Fruit fly (Drosophila melanogaster): ENCODE results near the gene CG13287.

Gene CG13287

DNA sequence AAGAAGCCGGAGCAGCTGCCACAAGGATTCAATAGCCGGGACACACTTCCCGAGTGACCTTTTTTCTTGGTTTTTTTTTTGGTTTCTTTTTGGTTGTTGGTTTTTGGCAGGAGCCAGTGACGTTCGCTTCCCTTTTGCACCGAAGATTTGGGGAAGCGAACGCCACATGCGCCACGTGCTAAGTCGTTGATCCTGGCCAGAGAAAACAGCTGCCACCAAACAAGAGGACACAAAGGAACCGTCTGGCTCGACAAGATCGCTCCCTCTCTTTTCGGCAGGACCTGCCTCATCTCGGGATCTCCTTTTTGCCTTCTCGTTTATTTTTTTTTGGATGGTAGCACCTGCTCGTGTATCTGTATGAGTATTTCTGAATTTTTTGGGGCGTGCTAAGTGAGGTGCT lies 23.1 kb upstream of the CG13287 start:
- no peak for TF ChIP-seq CG17801 (GFP tag; optimal IDR thresholded peaks at IDR 0.05; ENCODE audit: partially characterized antibody)

DNA sequence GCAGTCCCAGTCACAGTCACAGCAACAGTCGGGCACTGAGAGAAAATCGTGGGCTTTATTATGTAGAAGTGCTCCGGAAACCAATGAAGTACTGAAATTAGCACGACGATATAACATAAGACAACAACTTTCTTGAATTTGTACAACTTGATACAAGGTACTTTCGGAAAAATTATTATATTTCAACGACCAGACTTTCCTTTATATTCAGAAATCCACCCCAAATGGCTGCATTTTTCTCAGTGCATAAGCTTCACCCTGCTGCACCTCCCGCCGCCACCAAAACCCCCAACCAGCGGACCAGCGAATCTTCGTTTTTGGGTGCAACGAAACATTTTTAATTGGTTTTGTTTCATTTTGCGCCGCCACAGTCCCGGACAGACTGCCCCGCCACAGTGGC lies 19.1 kb upstream of the CG13287 start:
- no peak for TF ChIP-seq CG17801 (GFP tag; optimal IDR thresholded peaks at IDR 0.05; ENCODE audit: partially characterized antibody)

DNA sequence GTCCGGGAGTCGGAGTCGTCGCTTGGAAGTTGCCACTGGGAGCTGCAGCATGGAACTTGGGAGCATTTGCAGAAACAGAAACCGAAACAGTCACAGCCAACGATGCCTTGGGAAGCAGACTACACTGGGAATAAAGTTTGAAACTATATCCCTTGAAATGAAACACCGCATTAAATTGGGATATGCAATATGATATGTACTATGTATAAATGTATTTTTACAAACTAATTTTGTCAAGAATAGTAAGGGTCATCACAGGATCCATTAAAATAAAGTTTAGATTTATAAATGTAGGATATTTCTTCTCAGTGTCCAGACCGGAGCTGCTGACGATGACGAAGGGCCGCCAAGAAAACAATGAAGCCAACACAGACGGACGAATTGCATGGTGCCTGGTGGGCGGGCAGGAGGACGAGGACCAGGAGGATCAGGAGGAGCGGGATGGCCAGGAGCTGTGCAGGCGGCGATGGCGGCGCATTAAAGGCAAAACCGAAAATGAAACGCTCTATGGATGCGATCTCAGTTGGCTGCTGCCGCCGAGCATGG lies 18.2 kb upstream of the CG13287 start:
- TF ChIP-seq CG17801 (GFP tag; optimal IDR thresholded peaks at IDR 0.05; ENCODE audit: partially characterized antibody): no peak

DNA sequence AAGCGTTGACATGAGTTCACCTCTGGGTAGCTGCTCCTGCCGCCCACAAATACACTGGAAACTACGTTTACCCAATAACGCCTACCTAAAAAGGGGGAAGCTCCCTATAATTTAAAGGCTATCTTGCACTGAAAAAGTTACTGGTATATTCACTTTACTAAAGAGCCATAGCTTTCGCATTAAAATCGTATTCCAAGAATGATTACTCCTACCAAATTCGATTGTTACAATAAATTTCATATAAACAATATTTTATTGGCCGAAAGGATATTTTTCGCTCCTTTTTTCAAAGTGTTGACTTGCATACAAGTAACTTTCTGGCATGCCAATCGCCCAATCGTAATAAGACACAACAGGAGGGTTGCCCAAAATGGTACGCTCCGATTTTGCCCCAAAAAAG lies 15.2 kb upstream of the CG13287 start:
- no peak for TF ChIP-seq CG17801 (GFP tag; optimal IDR thresholded peaks at IDR 0.05; ENCODE audit: partially characterized antibody)

DNA sequence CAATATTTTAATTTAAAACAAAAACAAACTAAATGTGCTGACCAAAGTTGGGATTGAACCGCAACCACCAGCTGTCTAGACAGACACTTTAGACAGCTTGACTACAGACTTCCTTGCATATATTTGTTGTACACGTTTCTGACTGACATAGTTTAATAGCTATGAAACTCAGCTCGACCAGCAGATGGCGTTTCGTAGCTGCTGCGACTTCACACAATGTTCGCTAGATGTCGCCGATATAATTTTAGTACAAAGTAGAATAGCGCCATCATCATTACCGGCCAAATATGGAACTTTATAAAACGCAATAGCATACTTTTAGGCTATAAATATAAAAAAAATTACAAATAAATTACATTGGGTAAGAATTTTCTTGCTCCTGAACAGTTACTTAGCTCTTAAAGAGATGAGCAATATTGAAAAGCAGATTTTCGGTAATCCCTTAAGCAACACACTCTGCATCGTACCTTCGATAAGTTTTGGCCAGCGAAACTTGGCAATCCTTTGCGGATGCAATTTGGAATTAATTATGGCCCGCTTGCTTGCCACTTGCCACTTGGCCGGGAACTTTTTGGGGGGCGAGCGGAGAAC lies 12.4 kb upstream of the CG13287 start:
- peak; percentile 69 for TF ChIP-seq CG17801 (GFP tag; optimal IDR thresholded peaks at IDR 0.05; ENCODE audit: partially characterized antibody)

DNA sequence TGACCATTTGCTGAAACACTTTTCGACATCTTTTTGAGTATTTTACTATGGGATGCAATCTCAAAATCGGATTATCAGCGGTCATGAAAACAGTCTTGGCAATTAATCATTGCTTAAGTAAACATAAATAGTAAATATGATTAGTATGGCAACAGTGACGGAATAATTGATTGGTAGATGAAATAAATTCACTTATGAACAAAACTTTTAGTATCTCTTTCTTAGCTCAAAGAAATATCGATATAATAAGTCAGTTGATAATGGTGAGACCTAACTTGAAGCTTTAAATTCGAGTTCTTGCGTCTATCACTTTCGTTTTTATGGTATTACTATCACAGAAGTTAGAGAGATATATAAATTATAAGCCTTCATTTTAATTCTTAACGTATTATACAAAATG lies 10.9 kb upstream of the CG13287 start, which contains the start of gene CG5568:
TSS of gene CG5568 (plus strand) at position 301 of the 400 bp plus-strand sequence.
- no peak for TF ChIP-seq CG17801 (GFP tag; optimal IDR thresholded peaks at IDR 0.05; ENCODE audit: partially characterized antibody)

DNA sequence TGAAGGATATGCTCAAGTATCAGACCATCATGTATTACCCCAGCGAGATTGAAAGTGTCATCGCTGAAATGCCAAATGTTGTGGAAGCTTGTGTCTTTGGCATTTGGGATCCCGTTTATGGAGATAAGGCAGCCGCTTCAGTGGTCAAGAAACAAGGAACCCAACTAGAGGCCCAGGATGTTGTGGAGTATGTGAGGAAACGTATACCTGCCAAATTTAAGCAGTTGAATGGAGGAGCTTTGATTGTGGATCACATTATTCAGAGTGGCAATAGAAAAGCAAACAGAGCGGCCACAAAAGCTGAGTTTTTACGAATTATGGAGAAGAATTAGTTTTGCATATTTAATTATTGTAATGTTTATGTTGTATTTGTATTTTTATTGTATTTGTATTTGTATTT lies 9.1 kb upstream of the CG13287 start, which contains the start of gene CG18586:
TSS of gene CG18586 (plus strand) at position 301 of the 400 bp plus-strand sequence.
- no peak for TF ChIP-seq CG17801 (GFP tag; optimal IDR thresholded peaks at IDR 0.05; ENCODE audit: partially characterized antibody)

DNA sequence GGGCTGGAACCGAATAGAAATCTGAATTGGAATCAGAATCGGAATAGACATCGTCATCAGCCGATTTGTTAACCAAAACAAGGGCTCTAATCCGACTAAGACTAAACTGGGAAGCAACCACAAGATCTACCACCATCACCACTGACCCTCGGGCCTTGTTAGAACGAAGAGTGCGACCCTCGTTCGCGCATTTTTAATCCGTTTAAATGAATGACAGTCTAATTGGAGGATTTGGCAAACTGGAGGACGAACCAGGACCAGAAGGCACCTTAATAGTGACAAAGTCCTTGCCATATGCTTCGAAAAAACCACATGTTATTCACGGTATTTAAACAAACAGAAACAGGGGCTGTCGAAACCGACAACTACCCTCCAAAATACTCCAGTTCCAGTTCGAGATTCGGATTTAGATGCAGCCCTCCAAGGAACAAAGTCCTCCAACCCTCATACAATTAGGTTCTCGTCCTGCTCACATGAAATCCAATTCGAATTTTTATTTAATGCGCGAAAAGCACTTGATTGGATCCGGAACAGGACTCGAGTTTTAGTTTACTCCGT lies 3.3 kb upstream of the CG13287 start:
- no peak for TF ChIP-seq CG17801 (GFP tag; optimal IDR thresholded peaks at IDR 0.05; ENCODE audit: partially characterized antibody)

DNA sequence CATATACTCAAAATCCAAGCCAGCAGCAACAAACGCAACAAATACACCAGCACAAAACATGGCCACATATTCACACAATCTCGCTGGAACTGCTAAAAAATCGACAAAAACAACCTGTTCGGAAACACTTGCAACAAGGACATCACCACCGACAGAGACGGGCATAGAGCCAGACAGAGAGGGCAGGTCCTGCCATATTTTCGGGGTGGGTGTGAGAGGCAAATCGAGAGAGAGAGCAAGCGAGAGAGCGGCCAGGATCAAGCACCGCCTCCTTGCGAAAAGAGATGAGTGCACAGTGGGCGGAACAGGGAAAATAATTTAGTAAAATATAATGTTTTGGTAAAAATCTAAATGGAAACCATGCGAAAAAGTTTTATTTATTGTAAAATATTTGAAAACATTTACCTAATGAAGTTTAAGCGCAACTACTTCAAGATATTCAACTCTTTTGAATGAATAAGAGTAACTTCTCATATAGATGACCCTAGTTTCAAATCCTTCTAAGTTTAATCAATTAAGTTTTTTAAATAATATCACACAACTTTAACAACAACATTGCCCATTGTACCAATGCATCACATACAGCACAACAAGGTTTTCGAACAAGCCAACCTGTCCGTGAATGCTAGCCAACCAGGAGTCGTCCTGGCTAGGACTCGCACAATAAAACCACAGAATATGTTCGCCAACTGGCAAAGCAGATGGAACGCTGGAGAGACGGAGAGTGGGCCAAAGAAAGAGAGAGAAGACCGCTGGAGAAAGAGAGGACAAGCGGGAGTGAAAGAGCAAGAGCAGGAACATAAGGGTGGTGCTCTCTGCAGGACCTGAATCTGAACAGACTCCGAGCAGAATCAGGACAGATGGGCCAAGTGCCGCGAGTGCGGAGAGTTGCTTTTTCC lies 545 bp upstream of the CG13287 start:
- TF ChIP-seq CG17801 (GFP tag; optimal IDR thresholded peaks at IDR 0.05; ENCODE audit: partially characterized antibody): no peak

DNA sequence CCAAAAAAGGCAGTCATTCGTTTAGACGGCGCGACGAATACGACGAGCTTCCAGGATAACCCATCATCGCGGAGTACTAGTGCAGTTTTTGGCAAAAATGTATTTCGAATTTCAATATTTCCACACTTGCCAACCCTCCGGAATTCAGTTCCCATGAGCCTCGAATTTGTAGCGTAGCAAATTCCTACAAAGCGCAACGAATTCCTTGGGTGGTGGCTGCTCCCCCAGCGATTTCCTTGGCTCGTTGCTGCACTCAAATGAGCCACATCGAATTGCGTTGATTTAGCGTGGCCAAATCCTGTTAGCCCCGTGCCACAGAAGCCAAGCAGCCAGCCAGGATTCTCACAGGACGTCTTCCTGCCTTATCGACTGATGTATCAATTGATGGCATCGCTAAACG lies 2.6 kb downstream of the CG13287 start:
- no peak for TF ChIP-seq CG17801 (GFP tag; optimal IDR thresholded peaks at IDR 0.05; ENCODE audit: partially characterized antibody)

DNA sequence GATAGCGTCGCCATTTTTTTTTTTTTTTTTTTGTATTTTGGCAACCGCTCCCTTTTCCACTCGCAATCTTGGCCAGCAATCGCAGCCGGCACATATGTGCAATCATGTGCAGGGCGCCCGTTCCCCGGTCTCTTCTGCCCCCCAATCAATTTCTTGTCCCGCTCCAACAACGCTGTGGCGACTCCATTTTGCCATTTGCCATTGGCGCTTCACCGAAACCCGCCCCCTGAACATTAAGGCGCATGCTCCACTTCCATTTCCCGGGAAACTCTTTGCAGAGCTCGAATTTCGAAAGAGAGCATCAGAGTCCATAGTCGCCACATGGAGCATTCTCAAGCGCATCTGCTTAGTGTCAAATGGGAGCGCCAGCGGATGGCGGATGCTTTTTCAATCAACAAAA lies 9.0 kb downstream of the CG13287 start:
- no peak for TF ChIP-seq CG17801 (GFP tag; optimal IDR thresholded peaks at IDR 0.05; ENCODE audit: partially characterized antibody)

DNA sequence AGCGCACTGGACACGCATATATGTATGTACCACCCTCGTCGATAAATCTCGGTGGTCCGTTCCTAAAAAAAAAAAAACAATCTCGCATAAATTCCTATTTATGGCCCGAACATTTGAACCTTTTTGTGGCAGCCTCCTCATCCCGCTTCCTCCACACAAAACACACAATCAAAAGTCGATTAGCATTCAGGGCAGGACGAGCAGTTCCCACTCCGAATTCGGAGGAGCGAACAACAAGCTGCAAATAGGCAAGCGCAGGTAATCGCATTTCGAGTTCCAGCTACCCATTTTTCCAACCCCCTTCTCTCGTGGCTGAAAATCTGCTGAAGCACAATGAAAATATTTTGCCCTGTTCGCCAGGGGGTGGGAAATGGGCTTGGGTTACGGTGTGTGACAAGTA lies 9.7 kb downstream of the CG13287 start:
- TF ChIP-seq CG17801 (GFP tag; optimal IDR thresholded peaks at IDR 0.05; ENCODE audit: partially characterized antibody): no peak

DNA sequence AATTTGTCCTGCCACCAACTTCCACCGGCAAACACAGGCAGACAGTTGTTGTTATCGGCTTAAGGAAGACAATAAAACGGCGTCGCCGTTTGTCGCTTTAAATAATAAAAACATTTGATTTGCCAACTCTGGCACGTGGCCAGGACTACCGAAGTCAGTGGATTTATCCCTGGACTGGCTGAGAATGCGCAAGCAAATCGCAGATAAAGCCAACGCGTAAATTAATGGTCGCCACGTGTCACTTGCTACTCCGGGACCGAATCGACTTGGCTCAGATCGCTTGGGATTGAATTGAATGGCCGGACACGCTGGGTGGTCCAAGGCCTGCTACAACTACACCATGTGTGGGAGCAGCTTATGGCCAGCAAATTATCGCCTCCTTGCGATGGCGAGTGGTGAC lies 11.0 kb downstream of the CG13287 start:
- no peak for TF ChIP-seq CG17801 (GFP tag; optimal IDR thresholded peaks at IDR 0.05; ENCODE audit: partially characterized antibody)

DNA sequence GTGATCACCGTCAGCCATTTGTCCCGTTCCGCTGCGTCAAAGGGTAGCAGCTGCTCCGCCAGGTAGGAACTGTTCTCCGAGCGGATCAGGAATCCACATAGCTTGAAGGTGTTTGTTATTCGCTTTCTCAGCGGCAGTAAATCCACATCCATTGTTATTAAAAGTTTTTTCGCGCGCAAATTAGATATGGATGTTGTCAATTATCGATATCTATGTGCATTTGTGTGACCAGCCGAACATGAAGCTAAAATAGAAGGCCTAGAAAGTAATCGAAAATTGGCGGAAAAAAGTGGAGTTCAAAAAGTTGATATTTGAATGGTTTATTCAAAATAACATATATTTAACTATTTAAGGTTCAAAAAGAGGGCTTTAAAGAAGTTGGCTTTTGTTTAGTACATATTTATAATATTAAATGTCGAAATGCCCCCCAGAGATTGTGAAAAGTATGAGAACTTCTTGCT lies 15.2 kb downstream of the CG13287 start, which contains the start of the genes PolE2 and CG5592:
TSS of gene PolE2 (minus strand) at position 208 of the 461 bp plus-strand sequence.
TSS of gene CG5592 (plus strand) at position 411 of the 461 bp plus-strand sequence.
- TF ChIP-seq CG17801 (GFP tag; optimal IDR thresholded peaks at IDR 0.05; ENCODE audit: partially characterized antibody): no peak

DNA sequence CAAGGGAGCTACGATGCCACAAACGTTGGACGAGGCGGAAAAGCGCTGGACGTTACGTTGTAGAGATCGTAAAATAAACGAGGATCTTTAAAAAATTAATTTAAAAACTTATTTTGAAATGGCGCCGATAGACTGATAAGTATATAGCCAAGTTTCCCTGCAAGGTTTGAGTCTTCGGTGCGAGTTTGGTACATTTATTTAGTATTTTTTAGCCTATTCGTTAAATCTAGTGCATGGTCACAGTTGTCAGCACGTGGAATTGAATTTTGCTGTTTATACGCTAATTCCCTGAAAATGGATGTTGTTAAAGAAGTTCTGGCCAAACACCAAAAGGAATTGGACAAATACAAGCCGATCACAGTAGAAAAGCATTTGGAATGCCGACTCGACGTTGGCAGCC lies 17.2 kb downstream of the CG13287 start, which contains the start of gene CG32409:
TSS of gene CG32409 (plus strand) at position 224 of the 400 bp plus-strand sequence.
- TF ChIP-seq CG17801 (GFP tag; optimal IDR thresholded peaks at IDR 0.05; ENCODE audit: partially characterized antibody): peak; percentile 5

Data from ovary, adult (tissue).